Worm (Caenorhabditis elegans) whole organism, L3 larva: ENCODE results near the gene W03F9.9.

Experiments
- ama-1 ChIP-seq: fragments of 150-350 bp; optimal IDR thresholded peaks from 2 replicates; lab custom pipeline; 2018
- ceh-82 ChIP-seq: fragments of 150-350 bp; optimal IDR thresholded peaks from 2 replicates; lab custom pipeline; 2014; ENCODE audit warnings: missing biosample characterization, missing genetic modification characterization
- daf-12 ChIP-seq: fragments of 150-350 bp; optimal IDR thresholded peaks from 2 replicates; lab custom pipeline; 2014; ENCODE audit warnings: missing biosample characterization, missing genetic modification reagents, missing genetic modification characterization
- jun-1 ChIP-seq: fragments of 150-350 bp; optimal IDR thresholded peaks from 2 replicates; lab custom pipeline; 2014; ENCODE audit warnings: missing biosample characterization, missing genetic modification reagents, missing genetic modification characterization
- mml-1 ChIP-seq: fragments of 150-350 bp; sonication (generic microtip); optimal IDR thresholded peaks from 3 replicates; lab custom pipeline; 2014; ENCODE audit warnings: missing biosample characterization, missing genetic modification characterization
- nhr-11 ChIP-seq: fragments of 150-350 bp; optimal IDR thresholded peaks from 2 replicates; lab custom pipeline; 2014; ENCODE audit warnings: missing biosample characterization, missing genetic modification characterization
- nhr-12 ChIP-seq: fragments of 150-350 bp; optimal IDR thresholded peaks from 2 replicates; lab custom pipeline; 2014; ENCODE audit warnings: missing biosample characterization, missing genetic modification characterization
- nhr-67 ChIP-seq: fragments of 150-350 bp; optimal IDR thresholded peaks from 2 replicates; lab custom pipeline; 2014; ENCODE audit warnings: missing biosample characterization, missing genetic modification characterization
- nhr-77 ChIP-seq: fragments of 150-350 bp; optimal IDR thresholded peaks from 2 replicates; lab custom pipeline; 2014; ENCODE audit warnings: missing biosample characterization, missing genetic modification characterization

ce11 chrV:103043-103702 lies 35.5 kb upstream of the W03F9.9 start:
- TF ChIP-seq jun-1 (tag; lab: Kevin White, UChicago): no peak
- no peak for TF ChIP-seq mml-1 (tag; lab: Kevin White, UChicago)
- no peak for TF ChIP-seq nhr-77 (tag; lab: Kevin White, UChicago)
- no peak for TF ChIP-seq daf-12 (tag; lab: Kevin White, UChicago)
- TF ChIP-seq ama-1 (lab: Kevin White, UChicago): no peak
- no peak for TF ChIP-seq nhr-12
- no peak for TF ChIP-seq nhr-11 (tag; lab: Kevin White, UChicago)
- TF ChIP-seq nhr-67 (tag; lab: Kevin White, UChicago): no peak
- no peak for TF ChIP-seq ceh-82 (tag; lab: Kevin White, UChicago)
